Worm (Caenorhabditis elegans): ENCODE data around the gene nrde-3.

nrde-3 gene

ce11 chrX:382692-383091, 10.7 kb downstream of the nrde-3 start, which contains the start of gene ife-2:
TSS of gene ife-2 (minus strand) at chrX:382709.
- peak; percentile 63 for TF ChIP-seq hmg-1.1 (GFP tag; IDR thresholded peaks at IDR 0.05)
- TF ChIP-seq dmd-8 (GFP tag; IDR thresholded peaks at IDR 0.05): no peak
- no peak for TF ChIP-seq tra-1 (GFP tag; IDR thresholded peaks at IDR 0.05)
- peak; percentile 79 for TF ChIP-seq nhr-77 (tag; optimal IDR thresholded peaks at IDR 0.05)
- TF ChIP-seq lin-38 (GFP tag; IDR thresholded peaks at IDR 0.05): peak; percentile 46
- no peak for TF ChIP-seq pha-4 (GFP tag; IDR thresholded peaks at IDR 0.05)
- TF ChIP-seq pha-4 (tag; optimal IDR thresholded peaks at IDR 0.05): no peak
- TF ChIP-seq lin-39 (tag; optimal IDR thresholded peaks at IDR 0.05): no peak
- TF ChIP-seq nhr-48 (tag; optimal IDR thresholded peaks at IDR 0.05): no peak
- TF ChIP-seq ceh-82 (tag; optimal IDR thresholded peaks at IDR 0.05): no peak
- TF ChIP-seq aha-1 (tag): peak; percentile 80
- TF ChIP-seq zfp-2 (tag; optimal IDR thresholded peaks at IDR 0.05): no peak
- TF ChIP-seq dpl-1 (GFP tag; optimal IDR thresholded peaks at IDR 0.05): peak; percentile 71
- peak; percentile 77 for TF ChIP-seq mes-2 (tag; optimal IDR thresholded peaks at IDR 0.05; ENCODE audit: poor library complexity, severe bottlenecking)
- TF ChIP-seq Y48G9A.11 (GFP tag; IDR thresholded peaks at IDR 0.05): no peak
- peak; percentile 40; the same call in 1 of the 2 replicates for TF ChIP-seq dmd-6 (GFP tag; IDR thresholded peaks at IDR 0.05)
- TF ChIP-seq F10B5.3 (tag; optimal IDR thresholded peaks at IDR 0.05): peak; percentile 9
- no peak for TF ChIP-seq F26F4.8 (GFP tag; conservative IDR thresholded peaks at IDR 0.05)
- peak; percentile 75 for TF ChIP-seq nhr-6 (tag; optimal IDR thresholded peaks at IDR 0.05)
- TF ChIP-seq lin-1 (GFP tag; IDR thresholded peaks at IDR 0.05): no peak
- TF ChIP-seq rbr-2 (tag; optimal IDR thresholded peaks at IDR 0.05): peak; percentile 54
- no peak for TF ChIP-seq spr-3 (GFP tag; optimal IDR thresholded peaks at IDR 0.05)
- TF ChIP-seq madf-5 (GFP tag; IDR thresholded peaks at IDR 0.05): no peak
- peak; percentile 71 for TF ChIP-seq hlh-11 (tag; optimal IDR thresholded peaks at IDR 0.05)
- peak; percentile 39 for TF ChIP-seq nhr-11 (tag; optimal IDR thresholded peaks at IDR 0.05)
- TF ChIP-seq mep-1 (tag; optimal IDR thresholded peaks at IDR 0.05): peak; percentile 79
- TF ChIP-seq nhr-28 (tag; optimal IDR thresholded peaks at IDR 0.05): peak; percentile 89
- TF ChIP-seq lin-29 (GFP tag; IDR thresholded peaks at IDR 0.05): no peak
- peak in 1 of 2 experiments; percentile 24 for TF ChIP-seq hif-1 (tag; optimal IDR thresholded peaks at IDR 0.05)
- TF ChIP-seq pqm-1 (tag; optimal IDR thresholded peaks at IDR 0.05): peak; percentile 7
- TF ChIP-seq mxl-2 (GFP tag; conservative IDR thresholded peaks at IDR 0.05): no peak
- TF ChIP-seq ceh-32 (tag; optimal IDR thresholded peaks at IDR 0.05; ENCODE audit: poor library complexity): no peak
- no peak for TF ChIP-seq lin-13 (GFP tag; optimal IDR thresholded peaks at IDR 0.05)
- TF ChIP-seq daf-16 (GFP tag; optimal IDR thresholded peaks at IDR 0.05): peak in 1 of 2 experiments; percentile 42
- peak; percentile 87 for TF ChIP-seq daf-16 (tag; optimal IDR thresholded peaks at IDR 0.05)
- no peak for TF ChIP-seq tag-97 (GFP tag; IDR thresholded peaks at IDR 0.05)
- TF ChIP-seq mdl-1 (tag; optimal IDR thresholded peaks at IDR 0.05): peak in 1 of 2 experiments; percentile 39
- TF ChIP-seq duxl-1 (tag; optimal IDR thresholded peaks at IDR 0.05; ENCODE audit: poor library complexity): peak; percentile 54
- no peak for TF ChIP-seq nhr-42 (GFP tag; IDR thresholded peaks at IDR 0.05)
- peak in 1 of 2 experiments; percentile 82 for TF ChIP-seq lsy-2 (tag; optimal IDR thresholded peaks at IDR 0.05)
- peak; percentile 26 for TF ChIP-seq spr-1 (tag; optimal IDR thresholded peaks at IDR 0.05)
- no peak for TF ChIP-seq cey-2 (tag; optimal IDR thresholded peaks at IDR 0.05; ENCODE audit: borderline replicate concordance, insufficient read depth)
- TF ChIP-seq dve-1 (tag; optimal IDR thresholded peaks at IDR 0.05; ENCODE audit: insufficient read depth): peak; percentile 88
- peak; percentile 85 for TF ChIP-seq hlh-30 (tag; optimal IDR thresholded peaks at IDR 0.05; ENCODE audit: insufficient read depth)
- no peak for TF ChIP-seq lim-7 (GFP tag; IDR thresholded peaks at IDR 0.05)
- TF ChIP-seq jun-1 (tag; optimal IDR thresholded peaks at IDR 0.05): peak; percentile 30
- TF ChIP-seq skn-1 (tag; optimal IDR thresholded peaks at IDR 0.05): no peak
- peak; percentile 58 for TF ChIP-seq mxl-3 (GFP tag; optimal IDR thresholded peaks at IDR 0.05)
- no peak for TF ChIP-seq unc-130 (GFP tag; optimal IDR thresholded peaks at IDR 0.05)

Data from whole organism, L4 larva.